Worm (Caenorhabditis elegans) whole organism, midembryonic: Measurements from ENCODE around the gene C03F11.4.

Source experiments
- cog-1 ChIP-seq: sonication (generic microtip); optimal IDR thresholded peaks from 2 replicates; lab custom pipeline; 2016; ENCODE audit warnings: missing genetic modification characterization, missing compliant biosample characterization
- flt-1 ChIP-seq: fragments of 200-800 bp; sonication (Bioruptor generic); IDR thresholded peaks from 2 replicates; pipeline ENCODE4 v1.3.6; 2022; ENCODE audit warnings: missing genetic modification characterization, missing compliant biosample characterization
- klf-2 ChIP-seq: fragments of 200-800 bp; sonication (Bioruptor generic); conservative IDR thresholded peaks from 2 replicates; pipeline ENCODE4 v1.3.6; 2022; ENCODE audit warnings: missing genetic modification reagents, missing genetic modification characterization, missing compliant biosample characterization
- ref-1 ChIP-seq: fragments of 200-800 bp; sonication (Bioruptor generic); conservative IDR thresholded peaks from 2 replicates; pipeline ENCODE4 v1.3.6; 2022; ENCODE audit warnings: missing genetic modification reagents, missing genetic modification characterization, missing compliant biosample characterization
- ztf-23 ChIP-seq: fragments of 200-800 bp; sonication (Bioruptor generic); IDR thresholded peaks from 2 replicates; pipeline ENCODE4 v1.3.6; 2022; ENCODE audit warnings: missing genetic modification reagents, missing genetic modification characterization, missing compliant biosample characterization
- ztf-29 ChIP-seq: fragments of 200-800 bp; sonication (Bioruptor generic); IDR thresholded peaks from 2 replicates; pipeline ENCODE4 v1.3.6; 2022; ENCODE audit warnings: missing genetic modification reagents, missing genetic modification characterization, missing compliant biosample characterization

DNA sequence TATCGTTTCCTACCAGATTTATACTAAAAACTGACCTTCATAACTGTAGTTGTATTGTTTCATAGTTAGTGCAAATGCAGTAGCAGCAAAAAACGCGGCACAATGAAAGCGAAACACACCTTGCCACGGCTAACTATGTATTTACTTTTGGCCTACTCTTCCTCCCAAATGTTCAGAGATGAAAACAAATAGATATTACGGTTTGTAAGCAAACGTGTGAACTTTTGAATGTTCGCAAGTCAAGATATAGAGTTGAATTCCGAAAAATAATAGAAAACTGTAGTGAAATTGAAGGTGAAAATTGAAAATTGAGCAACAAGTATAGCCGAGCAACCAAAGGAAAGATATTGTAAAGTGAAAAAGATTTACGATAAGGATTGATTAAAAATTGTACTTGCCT is 42.0 kb downstream of the C03F11.4 start, which contains the start of gene chtl-1:
- no peak for TF ChIP-seq flt-1 (GFP tag; lab: Robert Waterston, UW)
- no peak for TF ChIP-seq ref-1 (GFP tag; lab: Robert Waterston, UW)
- TF ChIP-seq ztf-29: no peak
- no peak for TF ChIP-seq cog-1 (tag; lab: Kevin White, UChicago)
- no peak for TF ChIP-seq klf-2 (GFP tag; lab: Robert Waterston, UW)
- no peak for TF ChIP-seq ztf-23
